Fruit fly (Drosophila melanogaster) whole organism, pupa: ENCODE data around the gene Mes2.
A peak's percentile ranks its signal among the peaks of the same experiment; 100 is the strongest.

Experiments
- CG17806 ChIP-seq: fragments of 200-800 bp; sonication (Bioruptor generic); optimal IDR thresholded peaks from 2 replicates; lab custom pipeline; 2018; ENCODE audit warnings: missing biosample characterization, mild to moderate bottlenecking, missing genetic modification characterization, moderate library complexity
- CG4496 ChIP-seq: fragments of 200-800 bp; sonication (Bioruptor generic); IDR thresholded peaks from 3 replicates; pipeline ENCODE4 v1.3.6; 2022; ENCODE audit warnings: missing biosample characterization, missing genetic modification characterization
- CG9948 ChIP-seq: fragments of 200-800 bp; sonication (Bioruptor generic); optimal IDR thresholded peaks from 2 replicates; lab custom pipeline; 2018; ENCODE audit warnings: missing biosample characterization, mild to moderate bottlenecking, missing genetic modification characterization, moderate library complexity
- Pif1A ChIP-seq: fragments of 200-800 bp; sonication (Bioruptor generic); optimal IDR thresholded peaks from 3 replicates; lab custom pipeline; 2016; ENCODE audit warnings: missing biosample characterization, missing genetic modification characterization

dm6 chr3L:22945264-22945941 lies at the start of gene Mes2:
- TF ChIP-seq Pif1A (GFP tag; lab: Kevin White, UChicago) = no peak
- 0 out of 3 replicates have a peak, but pooled peaks have one; percentile 7 for TF ChIP-seq CG4496 (GFP tag; lab: Robert Waterston, UW)
- no peak for TF ChIP-seq CG17806 (tag; lab: Kevin White, UChicago)
- TF ChIP-seq CG9948 (tag; lab: Kevin White, UChicago) = no peak
